Worm (Caenorhabditis elegans) whole organism, L4/young adult: ENCODE data around the gene T10G3.2.

Experiments
- W03F9.2 ChIP-seq: fragments of 150-350 bp; optimal IDR thresholded peaks from 2 replicates; lab custom pipeline; 2014; ENCODE audit warnings: missing biosample characterization, missing genetic modification characterization
- dao-5 ChIP-seq: sonication (generic microtip); optimal IDR thresholded peaks from 2 replicates; lab custom pipeline; 2016; ENCODE audit warnings: missing genotype, missing genetic modification characterization, moderate library complexity, missing compliant biosample characterization
- him-1 ChIP-seq: sonication (generic microtip); optimal IDR thresholded peaks from 2 replicates; lab custom pipeline; 2016; ENCODE audit warnings: missing genotype, missing genetic modification reagents, missing genetic modification characterization, missing compliant biosample characterization

- TF ChIP-seq dao-5 (tag; lab: Kevin White, UChicago) (no peak), W03F9.2 (no peak), him-1 (tag; lab: Kevin White, UChicago) (no peak)
These were observed 32.8 kb upstream of the T10G3.2 start for ce11 chrV:13512515-13512914.
